Worm (Caenorhabditis elegans) whole organism, L1 larva: Measurements from ENCODE around the gene D1005.2.

Experiments used
- egl-27 ChIP-seq, 2 experiments: fragments of 150-350 bp in 1 of 2; sonication (generic microtip); optimal IDR thresholded peaks; 3 replicates each; lab custom pipeline; 2017 to 2018; ENCODE audit warnings: missing biosample characterization in 2 of 2, missing genetic modification characterization in 2 of 2, missing genetic modification reagents in 2 of 2
- lin-13 ChIP-seq: fragments of 150-350 bp; optimal IDR thresholded peaks from 2 replicates; lab custom pipeline; 2014; ENCODE audit warnings: missing biosample characterization, missing genetic modification reagents, missing genetic modification characterization
- nhr-85 ChIP-seq: sonication (generic microtip); peaks from one replicate; lab custom pipeline; 2016; ENCODE audit warnings: missing genetic modification characterization, inconsistent platforms, missing compliant biosample characterization
- ztf-11 ChIP-seq, 2 experiments: sonication (generic microtip); optimal IDR thresholded peaks; 2 replicates each; lab custom pipeline; 2016 to 2017; ENCODE audit warnings: missing genetic modification characterization in 2 of 2, missing biosample characterization in 1 of 2, missing compliant biosample characterization in 1 of 2

DNA sequence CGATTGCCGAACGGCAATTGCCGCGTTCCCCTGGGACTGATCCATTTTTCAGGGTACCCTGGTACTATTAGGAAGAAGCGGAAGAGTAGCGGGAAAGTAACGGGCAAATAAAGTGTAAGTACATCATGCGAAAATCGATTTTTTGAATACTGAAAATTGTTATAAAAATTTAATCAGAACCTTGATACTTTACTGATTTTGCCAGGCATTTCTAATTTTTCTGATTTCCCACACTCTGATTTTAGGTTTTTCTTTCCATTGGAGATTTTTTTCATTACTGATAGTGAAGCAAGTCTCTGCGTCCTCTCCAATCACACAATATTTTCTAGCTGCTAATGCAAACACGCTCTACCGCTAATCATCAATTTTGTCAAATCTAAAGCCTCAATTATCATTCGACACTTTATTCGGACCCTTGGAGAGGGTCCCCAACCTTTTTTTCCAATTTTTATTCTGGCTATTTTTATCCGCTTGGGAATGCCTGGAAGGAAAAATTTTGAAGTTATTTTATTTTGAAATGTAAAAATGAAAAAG, 39.6 kb upstream of the D1005.2 start, which contains the start of gene F19G12.9:
- TF ChIP-seq egl-27 (tag; optimal IDR thresholded peaks at IDR 0.05; lab: Kevin White, UChicago) (no peak), ztf-11 (tag; optimal IDR thresholded peaks at IDR 0.05; lab: Kevin White, UChicago) (no peak), nhr-85 (no peak), lin-13 (GFP tag; lab: Kevin White, UChicago) (no peak)
